Worm (Caenorhabditis elegans) whole organism, young adult: ENCODE measurements around the gene cnp-2.
A peak's percentile ranks its signal among the peaks of the same experiment; 100 is the strongest.

Experiments
- B0019.2 ChIP-seq: fragments of 200-800 bp; sonication (Bioruptor generic); conservative IDR thresholded peaks from 2 replicates; pipeline ENCODE4 v1.3.6; 2022; ENCODE audit warnings: missing genetic modification reagents, missing genetic modification characterization, missing compliant biosample characterization
- F49E8.2 ChIP-seq: sonication (generic microtip); optimal IDR thresholded peaks from 3 replicates; lab custom pipeline; 2017; ENCODE audit warnings: missing genetic modification characterization, mild to moderate bottlenecking, missing compliant biosample characterization, antibody characterized with exemption, moderate library complexity; ENCODE audit not compliant: insufficient read depth
- F57C9.4 ChIP-seq: sonication (generic microtip); optimal IDR thresholded peaks from 2 replicates; lab custom pipeline; 2017; ENCODE audit warnings: mild to moderate bottlenecking, missing genetic modification characterization, missing compliant biosample characterization
- K12H6.12 ChIP-seq: fragments of 200-800 bp; sonication (Bioruptor generic); optimal IDR thresholded peaks from 2 replicates; lab custom pipeline; 2018; ENCODE audit warnings: mild to moderate bottlenecking, missing genetic modification characterization, missing compliant biosample characterization
- atf-7 ChIP-seq: sonication (generic microtip); optimal IDR thresholded peaks from 2 replicates; lab custom pipeline; 2017; ENCODE audit warnings: mild to moderate bottlenecking, missing genetic modification characterization, missing compliant biosample characterization
- attf-5 ChIP-seq: fragments of 200-800 bp; sonication (Bioruptor generic); optimal IDR thresholded peaks from 2 replicates; lab custom pipeline; 2018; ENCODE audit warnings: mild to moderate bottlenecking, missing genetic modification characterization, missing compliant biosample characterization
- attf-6 ChIP-seq: fragments of 200-800 bp; sonication (Bioruptor generic); IDR thresholded peaks from 2 replicates; pipeline ENCODE4 v1.3.6; 2022; ENCODE audit warnings: missing genetic modification reagents, missing genetic modification characterization, missing compliant biosample characterization
- cebp-1 ChIP-seq, 2 experiments: fragments of 200-800 bp in 1 of 2; sonication (Bioruptor generic) in 1 of 2; sonication (generic microtip) in 1 of 2; IDR thresholded peaks in 1 of 2; optimal IDR thresholded peaks in 1 of 2; 2 replicates each; pipeline versions ENCODE4 v1.3.6 to Lab custom; 2017 to 2022; ENCODE audit warnings: missing compliant biosample characterization in 2 of 2, missing genetic modification characterization in 2 of 2, mild to moderate bottlenecking in 1 of 2, missing genetic modification reagents in 1 of 2, moderate library complexity in 1 of 2
- egrh-3 ChIP-seq: fragments of 200-800 bp; sonication (Bioruptor generic); IDR thresholded peaks from 2 replicates; pipeline ENCODE4 v1.3.6; 2022; ENCODE audit warnings: missing genetic modification reagents, missing genetic modification characterization, missing compliant biosample characterization
- hmg-1.2 ChIP-seq: fragments of 200-800 bp; sonication (Bioruptor generic); IDR thresholded peaks from 2 replicates; pipeline ENCODE4 v1.3.6; 2022; ENCODE audit warnings: missing genetic modification reagents, missing genetic modification characterization, missing compliant biosample characterization
- let-526 ChIP-seq: fragments of 200-800 bp; sonication (Bioruptor generic); IDR thresholded peaks from 2 replicates; pipeline ENCODE4 v1.3.6; 2022; ENCODE audit warnings: missing genetic modification reagents, missing genetic modification characterization, missing compliant biosample characterization
- lin-35 ChIP-seq, 3 experiments: fragments of 150-350 bp in 2 of 3; sonication (generic microtip) in 1 of 3; optimal IDR thresholded peaks; 2 replicates each; lab custom pipeline; 2014 to 2018; ENCODE audit warnings: missing biosample characterization in 3 of 3, missing genetic modification characterization in 3 of 3, missing genetic modification reagents in 3 of 3
- lin-40 ChIP-seq: sonication (generic microtip); optimal IDR thresholded peaks from 2 replicates; lab custom pipeline; 2016; ENCODE audit warnings: missing genetic modification characterization, mild to moderate bottlenecking, missing compliant biosample characterization, missing genotype, missing genetic modification reagents
- lin-54 ChIP-seq: fragments of 200-800 bp; sonication (Bioruptor generic); optimal IDR thresholded peaks from 2 replicates; lab custom pipeline; 2018; ENCODE audit warnings: mild to moderate bottlenecking, missing genetic modification characterization, missing compliant biosample characterization
- lir-1 ChIP-seq: fragments of 200-800 bp; sonication (Bioruptor generic); conservative IDR thresholded peaks from 2 replicates; pipeline ENCODE4 v1.3.6; 2022; ENCODE audit warnings: missing genetic modification reagents, missing genetic modification characterization, missing compliant biosample characterization
- lsl-1 ChIP-seq: fragments of 200-800 bp; sonication (Bioruptor generic); optimal IDR thresholded peaks from 2 replicates; lab custom pipeline; 2018; ENCODE audit warnings: mild to moderate bottlenecking, missing genetic modification characterization, moderate library complexity, missing compliant biosample characterization
- mcd-1 ChIP-seq: fragments of 200-800 bp; sonication (Bioruptor generic); IDR thresholded peaks from 2 replicates; pipeline ENCODE4 v1.3.6; 2022; ENCODE audit warnings: missing genetic modification reagents, missing genetic modification characterization, missing compliant biosample characterization
- nfyb-1 ChIP-seq: fragments of 200-800 bp; sonication (Bioruptor generic); IDR thresholded peaks from 2 replicates; pipeline ENCODE4 v1.3.6; 2022; ENCODE audit warnings: missing genetic modification reagents, missing genetic modification characterization, missing compliant biosample characterization
- nhr-179 ChIP-seq: sonication (generic microtip); optimal IDR thresholded peaks from 2 replicates; lab custom pipeline; 2016; ENCODE audit warnings: mild to moderate bottlenecking, missing genetic modification characterization, missing compliant biosample characterization
- nhr-80 ChIP-seq: sonication (generic microtip); optimal IDR thresholded peaks from 2 replicates; lab custom pipeline; 2016; ENCODE audit warnings: missing genetic modification characterization, missing compliant biosample characterization
- rcor-1 ChIP-seq: fragments of 200-800 bp; sonication (Bioruptor generic); IDR thresholded peaks from 2 replicates; pipeline ENCODE4 v1.3.6; 2022; ENCODE audit warnings: missing genetic modification reagents, missing genetic modification characterization, missing compliant biosample characterization
- repo-1 ChIP-seq: sonication (generic microtip); optimal IDR thresholded peaks from 2 replicates; lab custom pipeline; 2017; ENCODE audit warnings: mild to moderate bottlenecking, missing genetic modification characterization, missing compliant biosample characterization
- snpc-1.3 ChIP-seq: sonication (generic microtip); optimal IDR thresholded peaks from 2 replicates; lab custom pipeline; 2017; ENCODE audit warnings: missing genetic modification characterization, mild to moderate bottlenecking, missing compliant biosample characterization, antibody characterized with exemption, moderate library complexity, missing genotype, missing genetic modification reagents; ENCODE audit not compliant: insufficient read depth
- snpc-3.4 ChIP-seq: sonication (generic microtip); optimal IDR thresholded peaks from 2 replicates; lab custom pipeline; 2017; ENCODE audit warnings: missing genetic modification characterization, mild to moderate bottlenecking, missing compliant biosample characterization, antibody characterized with exemption, moderate library complexity, missing genotype, missing genetic modification reagents
- snpc-4 ChIP-seq, 5 experiments: fragments of 150-350 bp in 1 of 5; sonication (generic microtip) in 4 of 5; optimal IDR thresholded peaks; 2 replicates each; lab custom pipeline; 2014 to 2018; ENCODE audit warnings: missing genetic modification characterization in 5 of 5, missing biosample characterization in 3 of 5, antibody characterized with exemption in 2 of 5, mild to moderate bottlenecking in 2 of 5, missing compliant biosample characterization in 2 of 5, missing genotype in 2 of 5, moderate library complexity in 2 of 5, missing genetic modification reagents in 1 of 5
- tbp1 ChIP-seq: fragments of 200-800 bp; sonication (Bioruptor generic); optimal IDR thresholded peaks from 2 replicates; lab custom pipeline; 2018; ENCODE audit warnings: mild to moderate bottlenecking, missing genetic modification characterization, missing compliant biosample characterization
- tlf-1 ChIP-seq: fragments of 200-800 bp; sonication (Bioruptor generic); optimal IDR thresholded peaks from 2 replicates; lab custom pipeline; 2018; ENCODE audit warnings: mild to moderate bottlenecking, missing genetic modification characterization, missing compliant biosample characterization
- unc-130 ChIP-seq: sonication (generic microtip); optimal IDR thresholded peaks from 2 replicates; lab custom pipeline; 2016; ENCODE audit warnings: missing genetic modification reagents, missing genetic modification characterization, missing compliant biosample characterization
- zfh-2 ChIP-seq: fragments of 200-800 bp; sonication (Bioruptor generic); conservative IDR thresholded peaks from 2 replicates; pipeline ENCODE4 v1.3.6; 2022; ENCODE audit warnings: missing genetic modification reagents, missing genetic modification characterization, missing compliant biosample characterization
- ztf-22 ChIP-seq: fragments of 200-800 bp; sonication (Bioruptor generic); optimal IDR thresholded peaks from 2 replicates; lab custom pipeline; 2018; ENCODE audit warnings: mild to moderate bottlenecking, missing genetic modification characterization, moderate library complexity, missing compliant biosample characterization
- ztf-26 ChIP-seq: sonication (generic microtip); optimal IDR thresholded peaks from 2 replicates; lab custom pipeline; 2017; ENCODE audit warnings: missing genetic modification characterization, missing compliant biosample characterization
- ztf-3 ChIP-seq: fragments of 200-800 bp; sonication (Bioruptor generic); optimal IDR thresholded peaks from 2 replicates; lab custom pipeline; 2018; ENCODE audit warnings: mild to moderate bottlenecking, missing genetic modification characterization, missing compliant biosample characterization

The cnp-2 gene

DNA sequence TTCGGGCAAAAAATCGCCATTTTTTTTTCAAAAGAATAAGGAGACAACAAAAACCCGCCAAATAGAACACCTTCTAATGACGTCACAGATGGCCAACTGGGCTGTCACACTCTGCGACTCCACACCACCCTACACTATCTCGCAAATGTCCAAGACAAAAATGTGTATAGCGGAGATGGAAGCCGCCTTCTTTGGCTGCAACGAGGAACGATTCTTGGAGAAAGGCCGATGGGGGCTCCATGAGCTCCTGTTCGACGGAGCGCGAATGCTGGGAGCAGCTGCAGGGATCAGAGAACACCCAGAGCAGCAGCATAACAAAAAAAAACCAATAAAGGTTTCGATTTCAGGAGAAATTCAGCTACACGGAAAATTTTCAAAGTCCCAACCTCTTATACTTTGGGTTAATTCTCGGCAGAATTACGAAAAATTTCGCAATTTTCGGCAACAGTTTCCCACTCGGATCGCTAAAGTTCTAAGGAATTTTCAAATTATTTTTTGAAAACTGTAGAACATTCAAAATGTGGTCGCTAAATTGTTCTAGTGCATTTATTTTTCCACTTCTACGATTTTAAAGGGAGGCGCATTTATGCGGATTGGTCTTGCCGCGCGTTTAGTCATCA lies 45.3 kb downstream of the cnp-2 start:
- TF ChIP-seq lin-54 (GFP tag; lab: Kevin White, UChicago): peak; percentile 14
- no peak for TF ChIP-seq B0019.2
- TF ChIP-seq ztf-26 (tag; lab: Kevin White, UChicago): no peak
- TF ChIP-seq snpc-3.4 (tag; lab: Kevin White, UChicago): no peak
- TF ChIP-seq lir-1 (GFP tag; lab: Robert Waterston, UW): no peak
- no peak for TF ChIP-seq attf-6 (GFP tag; lab: Robert Waterston, UW)
- peak; percentile 57 for TF ChIP-seq mcd-1 (GFP tag; lab: Robert Waterston, UW)
- TF ChIP-seq nfyb-1 (GFP tag; lab: Robert Waterston, UW): 0 out of 2 replicates have a peak, but pooled peaks have one; percentile 28
- peak; percentile 92 for TF ChIP-seq zfh-2 (GFP tag; lab: Robert Waterston, UW)
- no peak for TF ChIP-seq F57C9.4 (tag; lab: Kevin White, UChicago)
- no peak for TF ChIP-seq ztf-3 (GFP tag; lab: Kevin White, UChicago)
- peak; percentile 28 for TF ChIP-seq K12H6.12 (tag; lab: Kevin White, UChicago)
- no peak for TF ChIP-seq cebp-1 (GFP tag; IDR thresholded peaks at IDR 0.05; lab: Robert Waterston, UW)
- peak; percentile 55 for TF ChIP-seq cebp-1 (tag; optimal IDR thresholded peaks at IDR 0.05; lab: Kevin White, UChicago)
- TF ChIP-seq repo-1 (tag; lab: Kevin White, UChicago): no peak
- peak; percentile 3 for TF ChIP-seq tbp1 (GFP tag; lab: Kevin White, UChicago)
- TF ChIP-seq atf-7 (tag; lab: Kevin White, UChicago): peak; percentile 17
- TF ChIP-seq attf-5 (GFP tag; lab: Kevin White, UChicago): peak; percentile 40
- TF ChIP-seq snpc-4 (GFP tag; optimal IDR thresholded peaks at IDR 0.05; lab: Kevin White, UChicago): no peak
- peak in 1 of 4 experiments; percentile 40 for TF ChIP-seq snpc-4 (tag; optimal IDR thresholded peaks at IDR 0.05; lab: Kevin White, UChicago)
- no peak for TF ChIP-seq snpc-1.3
- TF ChIP-seq nhr-179 (tag; lab: Kevin White, UChicago): no peak
- peak in 1 of 3 experiments; percentile 54 for TF ChIP-seq lin-35 (GFP tag; optimal IDR thresholded peaks at IDR 0.05; lab: Kevin White, UChicago)
- TF ChIP-seq unc-130 (GFP tag; lab: Kevin White, UChicago): no peak
- TF ChIP-seq let-526: no peak
- peak; percentile 16; the same call in 1 of the 2 replicates for TF ChIP-seq rcor-1 (GFP tag; lab: Robert Waterston, UW)
- TF ChIP-seq lsl-1 (GFP tag; lab: Kevin White, UChicago): peak; percentile 17
- no peak for TF ChIP-seq ztf-22 (GFP tag; lab: Kevin White, UChicago)
- TF ChIP-seq hmg-1.2 (GFP tag; lab: Robert Waterston, UW): peak; percentile 85

DNA sequence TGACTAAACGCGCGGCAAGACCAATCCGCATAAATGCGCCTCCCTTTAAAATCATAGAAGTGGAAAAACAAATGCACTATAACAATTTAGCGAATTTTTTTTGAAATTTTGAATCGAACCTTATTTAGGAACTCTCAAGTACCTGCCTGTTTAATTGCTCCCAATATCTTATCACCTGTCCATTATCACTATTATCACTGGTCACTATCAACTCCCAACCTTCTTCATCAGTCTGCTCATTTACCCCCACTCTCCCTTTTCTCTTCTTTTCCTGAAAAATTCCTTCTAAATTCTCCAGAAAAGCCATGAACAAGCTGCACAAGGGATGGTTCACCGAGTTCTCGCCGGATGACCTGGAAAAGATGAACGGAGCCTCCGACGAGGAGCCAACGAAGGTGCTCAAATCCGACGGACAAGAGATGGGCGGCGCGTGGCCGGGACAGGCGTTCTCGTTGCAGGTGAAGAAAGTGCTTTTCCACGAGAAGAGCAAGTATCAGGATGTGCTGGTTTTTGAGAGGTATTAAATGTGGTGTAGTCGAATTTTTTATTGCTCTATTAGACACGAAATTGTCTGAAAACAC lies 46.1 kb downstream of the cnp-2 start, which contains the start of gene spds-1:
TSS of gene spds-1 (plus strand) at position 298 of the 581 bp plus-strand sequence.
- TF ChIP-seq zfh-2 (GFP tag; lab: Robert Waterston, UW): peak; percentile 68
- no peak for TF ChIP-seq tbp1 (GFP tag; lab: Kevin White, UChicago)
- no peak for TF ChIP-seq egrh-3
- TF ChIP-seq F49E8.2 (tag; lab: Kevin White, UChicago): no peak
- TF ChIP-seq nfyb-1 (GFP tag; lab: Robert Waterston, UW): no peak
- TF ChIP-seq nhr-80 (tag; lab: Kevin White, UChicago): peak; percentile 28
- no peak for TF ChIP-seq tlf-1
- no peak for TF ChIP-seq lin-40 (tag; lab: Kevin White, UChicago)
